Worm (Caenorhabditis elegans) whole organism, L1 larva: ENCODE data around the gene spig-3.
"Not testable (repeated sequence)": the region's sequence is repeated elsewhere in the genome, so short reads cannot be mapped to it uniquely, and the experiment has no call there.

ENCODE experiments used
- ceh-63 ChIP-seq: fragments of 200-800 bp; sonication (Bioruptor generic); optimal IDR thresholded peaks from 2 replicates; lab custom pipeline; 2018; ENCODE audit warnings: mild to moderate bottlenecking, missing genetic modification characterization, missing compliant biosample characterization
- ceh-82 ChIP-seq, 3 experiments: fragments of 150-350 bp in 1 of 3; sonication (generic microtip) in 2 of 3; optimal IDR thresholded peaks; 2 replicates each; lab custom pipeline; 2014 to 2017; ENCODE audit warnings: missing biosample characterization in 3 of 3, missing genetic modification characterization in 3 of 3
- ceh-90 ChIP-seq: sonication (generic microtip); optimal IDR thresholded peaks from 2 replicates; lab custom pipeline; 2016; ENCODE audit warnings: missing genetic modification characterization, missing compliant biosample characterization
- egl-27 ChIP-seq, 2 experiments: fragments of 150-350 bp in 1 of 2; sonication (generic microtip); optimal IDR thresholded peaks; 3 replicates each; lab custom pipeline; 2017 to 2018; ENCODE audit warnings: missing biosample characterization in 2 of 2, missing genetic modification characterization in 2 of 2, missing genetic modification reagents in 2 of 2
- elt-2 ChIP-seq: sonication (generic microtip); optimal IDR thresholded peaks from 2 replicates; lab custom pipeline; 2016; ENCODE audit warnings: missing genetic modification characterization, mild to moderate bottlenecking, inconsistent platforms, missing compliant biosample characterization, missing genetic modification reagents
- elt-3 ChIP-seq, 6 experiments: fragments of 150-350 bp in 1 of 6; sonication (generic microtip); optimal IDR thresholded peaks; 2 replicates each; lab custom pipeline; 2017 to 2018; ENCODE audit warnings: missing biosample characterization in 6 of 6, missing genetic modification characterization in 6 of 6, inconsistent platforms in 1 of 6
- ets-5 ChIP-seq: fragments of 200-800 bp; sonication (Bioruptor generic); IDR thresholded peaks from 2 replicates; pipeline ENCODE4 v1.3.6; 2022; ENCODE audit warnings: missing genetic modification characterization, missing compliant biosample characterization
- fkh-4 ChIP-seq: sonication (generic microtip); optimal IDR thresholded peaks from 2 replicates; lab custom pipeline; 2016; ENCODE audit warnings: missing compliant biosample characterization, missing genetic modification characterization, borderline replicate concordance
- hlh-17 ChIP-seq: fragments of 200-800 bp; sonication (Bioruptor generic); optimal IDR thresholded peaks from 2 replicates; lab custom pipeline; 2018; ENCODE audit warnings: missing genetic modification characterization, mild to moderate bottlenecking, missing compliant biosample characterization, moderate library complexity, borderline replicate concordance
- irx-1 ChIP-seq: sonication (generic microtip); optimal IDR thresholded peaks from 2 replicates; lab custom pipeline; 2016; ENCODE audit warnings: missing genetic modification characterization, missing compliant biosample characterization
- jun-1 ChIP-seq: fragments of 150-350 bp; optimal IDR thresholded peaks from 2 replicates; lab custom pipeline; 2014; ENCODE audit warnings: missing biosample characterization, missing genetic modification reagents, missing genetic modification characterization
- lin-15B ChIP-seq: fragments of 150-350 bp; sonication (generic microtip); optimal IDR thresholded peaks from 3 replicates; lab custom pipeline; 2014; ENCODE audit warnings: missing biosample characterization, missing genetic modification characterization
- mab-9 ChIP-seq: fragments of 200-800 bp; sonication (Bioruptor generic); IDR thresholded peaks from 2 replicates; pipeline ENCODE4 v1.3.6; 2022; ENCODE audit warnings: missing genetic modification reagents, missing genetic modification characterization, missing compliant biosample characterization
- mef-2 ChIP-seq: fragments of 150-350 bp; optimal IDR thresholded peaks from 2 replicates; lab custom pipeline; 2014; ENCODE audit warnings: missing biosample characterization, missing genetic modification characterization
- mep-1 ChIP-seq: fragments of 150-350 bp; optimal IDR thresholded peaks from 2 replicates; lab custom pipeline; 2014; ENCODE audit warnings: missing biosample characterization, missing genetic modification characterization
- nhr-12 ChIP-seq: sonication (generic microtip); optimal IDR thresholded peaks from 2 replicates; lab custom pipeline; 2017; ENCODE audit warnings: missing biosample characterization, missing genetic modification characterization
- nhr-19 ChIP-seq: fragments of 200-800 bp; sonication (Bioruptor generic); conservative IDR thresholded peaks from 2 replicates; pipeline ENCODE4 v1.3.6; 2022; ENCODE audit warnings: missing genetic modification characterization, missing compliant biosample characterization
- nhr-237 ChIP-seq: fragments of 150-350 bp; optimal IDR thresholded peaks from 2 replicates; lab custom pipeline; 2014; ENCODE audit warnings: missing biosample characterization, missing genetic modification characterization
- nhr-76 ChIP-seq: sonication (generic microtip); optimal IDR thresholded peaks from 2 replicates; lab custom pipeline; 2017; ENCODE audit warnings: missing biosample characterization, missing genetic modification characterization
- pax-3 ChIP-seq: fragments of 200-800 bp; sonication (Bioruptor generic); optimal IDR thresholded peaks from 2 replicates; lab custom pipeline; 2018; ENCODE audit warnings: mild to moderate bottlenecking, missing genetic modification characterization, moderate library complexity, missing compliant biosample characterization
- rnt-1 ChIP-seq: sonication (generic microtip); optimal IDR thresholded peaks from 2 replicates; lab custom pipeline; 2016; ENCODE audit warnings: mild to moderate bottlenecking, missing genetic modification characterization, moderate library complexity, missing compliant biosample characterization
- snpc-4 ChIP-seq: fragments of 150-350 bp; optimal IDR thresholded peaks from 2 replicates; lab custom pipeline; 2014; ENCODE audit warnings: missing biosample characterization, missing genetic modification characterization
- sox-4 ChIP-seq: sonication (generic microtip); optimal IDR thresholded peaks from 2 replicates; lab custom pipeline; 2016; ENCODE audit warnings: missing genetic modification characterization, missing compliant biosample characterization
- sptf-1 ChIP-seq: fragments of 150-350 bp; optimal IDR thresholded peaks from 2 replicates; lab custom pipeline; 2014; ENCODE audit warnings: missing biosample characterization, missing genetic modification characterization
- sup-37 ChIP-seq: fragments of 200-800 bp; sonication (Bioruptor generic); optimal IDR thresholded peaks from 2 replicates; lab custom pipeline; 2018; ENCODE audit warnings: mild to moderate bottlenecking, missing genetic modification characterization, missing compliant biosample characterization
- swsn-7 ChIP-seq: sonication (generic microtip); optimal IDR thresholded peaks from 2 replicates; lab custom pipeline; 2016; ENCODE audit warnings: missing genetic modification characterization, missing compliant biosample characterization
- tbx-2 ChIP-seq: sonication (generic microtip); optimal IDR thresholded peaks from 2 replicates; lab custom pipeline; 2016; ENCODE audit warnings: missing genetic modification characterization, missing compliant biosample characterization
- unc-30 ChIP-seq: sonication (generic microtip); optimal IDR thresholded peaks from 2 replicates; lab custom pipeline; 2017; ENCODE audit warnings: missing biosample characterization, missing genetic modification characterization
- xbp-1 ChIP-seq: sonication (generic microtip); optimal IDR thresholded peaks from 2 replicates; lab custom pipeline; 2016; ENCODE audit warnings: missing genetic modification characterization, missing compliant biosample characterization

The spig-3 gene

DNA sequence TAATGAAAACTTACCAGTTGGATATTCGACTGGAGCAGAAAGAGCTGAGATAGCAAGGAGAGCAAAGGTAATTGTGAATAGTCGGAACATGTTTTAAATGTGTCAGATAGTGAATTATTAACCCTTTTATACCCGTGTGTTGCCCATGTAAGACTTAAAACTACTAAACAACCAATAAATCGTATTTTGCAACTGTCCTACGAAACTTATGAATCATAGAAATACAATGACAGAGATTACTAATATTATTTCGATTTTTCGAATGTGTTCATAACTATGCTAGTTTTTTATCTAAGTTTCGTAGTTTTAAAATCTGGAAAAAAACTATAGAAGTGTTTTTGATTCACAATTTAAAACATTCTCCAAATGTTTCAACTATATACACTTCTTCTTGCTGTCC is 7.3 kb upstream of the spig-3 start, which contains the start of gene spig-4:
spig-4 (minus strand) TSS at position 101 of the 400 bp plus-strand sequence.
- TF ChIP-seq nhr-76 (tag; lab: Kevin White, UChicago); hlh-17; nhr-12: not testable (repeated sequence)

DNA sequence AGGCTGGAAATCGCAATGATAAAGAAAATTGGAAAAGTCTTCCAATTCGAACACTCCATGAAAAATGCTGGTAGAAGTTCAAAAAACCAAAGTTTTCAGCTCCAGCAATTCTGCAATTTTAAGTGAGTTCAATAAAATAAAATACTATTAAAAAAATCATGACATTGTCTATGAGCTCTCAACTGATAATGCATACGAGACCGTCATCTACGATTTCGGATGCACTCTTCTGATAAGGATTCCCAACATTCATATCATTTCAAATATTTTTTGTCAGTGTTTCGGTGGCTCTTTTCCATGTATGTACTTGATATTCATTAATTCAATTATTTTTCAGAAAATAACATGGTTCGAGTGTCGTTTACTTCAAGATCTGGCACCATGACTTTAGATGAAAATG is 1.6 kb upstream of the spig-3 start, which contains the start of gene F14D7.6:
F14D7.6 (plus strand) TSS at position 338 of the 400 bp plus-strand sequence.
- TF ChIP-seq elt-2 (tag; lab: Kevin White, UChicago) (peak; percentile 4), pax-3 (tag; lab: Kevin White, UChicago) (no peak)

DNA sequence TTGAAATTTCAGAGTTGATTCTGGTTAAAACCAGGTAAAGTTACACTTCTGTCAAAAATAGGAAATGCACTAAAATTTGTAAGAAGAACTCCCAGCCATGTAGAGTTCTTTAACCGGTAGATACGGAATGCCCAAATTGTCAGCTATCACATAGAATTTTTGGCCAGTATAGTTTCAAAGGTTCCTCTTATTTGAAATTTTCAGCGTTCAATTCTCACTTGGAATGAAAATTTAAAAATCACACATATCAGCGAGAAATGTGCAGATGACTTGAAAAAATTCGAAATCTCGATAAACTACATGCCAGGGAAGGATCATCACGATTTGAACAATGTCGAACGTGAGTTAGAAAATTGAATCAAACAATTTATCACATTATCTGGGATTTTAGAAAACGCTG is 3.0 kb downstream of the spig-3 start, which contains the start of gene F14D7.3:
F14D7.3 (plus strand) TSS at position 301 of the 400 bp plus-strand sequence.
- TF ChIP-seq irx-1, result no peak
- TF ChIP-seq hlh-17, result no peak
- TF ChIP-seq egl-27 (tag; optimal IDR thresholded peaks at IDR 0.05; lab: Kevin White, UChicago), result no peak
- TF ChIP-seq tbx-2 (tag; lab: Kevin White, UChicago), result no peak
- no peak for TF ChIP-seq nhr-76 (tag; lab: Kevin White, UChicago)
- no peak for TF ChIP-seq rnt-1 (tag; lab: Kevin White, UChicago)
- no peak for TF ChIP-seq mep-1
- no peak for TF ChIP-seq snpc-4 (tag; lab: Kevin White, UChicago)
- TF ChIP-seq xbp-1 (tag; lab: Kevin White, UChicago), result no peak
- no peak for TF ChIP-seq sox-4 (tag; lab: Kevin White, UChicago)
- TF ChIP-seq swsn-7 (tag; lab: Kevin White, UChicago), result no peak
- TF ChIP-seq nhr-19 (GFP tag; lab: Robert Waterston, UW), result no peak
- TF ChIP-seq ceh-82 (tag; optimal IDR thresholded peaks at IDR 0.05; lab: Kevin White, UChicago), result no peak
- TF ChIP-seq ceh-63 (GFP tag; lab: Kevin White, UChicago), result no peak
- no peak for TF ChIP-seq sptf-1 (tag; lab: Kevin White, UChicago)
- no peak for TF ChIP-seq sup-37 (GFP tag; lab: Kevin White, UChicago)
- TF ChIP-seq, all 84 proteins: peak for 0

DNA sequence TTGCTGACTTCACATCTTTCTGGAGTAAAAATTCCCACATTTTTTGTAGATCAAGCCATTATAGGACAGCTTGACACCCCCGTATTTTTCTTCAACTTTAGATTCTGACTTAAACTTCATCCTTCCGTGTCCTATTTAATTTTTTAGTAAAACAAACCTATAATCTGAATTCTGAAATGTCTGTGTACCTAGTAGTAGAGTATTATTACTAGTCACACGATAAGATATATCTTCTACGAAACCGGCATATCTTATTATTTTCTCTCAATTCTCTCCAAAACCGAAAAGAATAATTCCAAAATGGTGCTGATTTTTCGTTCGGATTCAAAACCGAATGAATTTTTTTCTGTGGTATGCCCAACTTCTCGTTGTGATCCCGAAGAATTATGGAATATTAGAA is 5.1 kb downstream of the spig-3 start, which contains the start of gene F14D7.9:
F14D7.9 (plus strand) TSS at position 301 of the 400 bp plus-strand sequence.
- TF ChIP-seq ets-5 (GFP tag; lab: Robert Waterston, UW) (no peak), nhr-237 (tag; lab: Kevin White, UChicago) (no peak)

DNA sequence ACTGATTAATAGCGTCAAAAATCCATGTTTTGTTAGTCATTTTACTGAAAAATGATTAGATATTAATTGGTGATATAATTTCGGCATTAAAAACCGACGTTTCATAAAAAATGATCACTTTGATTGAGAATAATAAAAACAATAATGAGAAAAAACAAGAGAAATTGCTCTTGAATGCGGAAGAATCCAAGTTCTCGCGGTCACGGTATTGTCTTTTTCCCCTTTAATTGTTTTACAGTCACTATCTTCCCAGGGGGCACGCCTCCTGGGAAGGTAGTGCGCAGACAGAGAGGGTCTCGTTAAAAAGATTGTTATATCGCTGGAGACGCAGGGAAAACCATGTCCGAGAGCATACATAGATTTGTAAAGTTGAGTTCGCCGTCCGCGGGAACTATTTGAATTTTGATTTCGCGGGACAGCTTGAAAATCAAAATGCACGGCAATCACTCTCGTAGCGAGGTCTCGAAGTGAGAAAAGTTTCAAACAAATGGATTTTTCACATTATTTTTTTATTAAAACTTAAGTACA is 5.7 kb downstream of the spig-3 start, which contains the start of gene F14D7.2:
F14D7.2 (minus strand) TSS at position 51 of the 528 bp plus-strand sequence.
- TF ChIP-seq ceh-90 (no peak), lin-15B (no peak), jun-1 (tag; lab: Kevin White, UChicago) (no peak)

DNA sequence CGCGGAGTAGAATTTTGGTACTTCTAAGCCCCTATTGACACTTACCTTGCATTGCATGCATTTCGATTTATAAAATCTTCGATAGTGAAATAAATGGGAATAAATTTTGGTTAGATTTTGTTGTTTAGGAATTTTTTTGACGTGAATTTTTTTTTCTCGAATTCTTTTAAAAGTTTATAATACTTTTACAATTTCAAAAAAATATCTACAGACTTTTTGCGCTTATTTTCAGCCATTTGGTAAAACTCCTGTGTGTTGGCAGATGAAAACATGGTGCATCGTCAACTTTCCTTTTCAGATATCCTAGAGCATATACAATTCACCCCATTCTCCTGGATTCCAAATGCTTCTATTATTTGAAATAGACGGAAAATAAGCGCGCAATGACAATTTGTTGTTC is 8.8 kb downstream of the spig-3 start, which contains the start of gene F14D7.18:
F14D7.18 (minus strand) TSS at position 101 of the 400 bp plus-strand sequence.
- no peak for TF ChIP-seq elt-3 (tag; optimal IDR thresholded peaks at IDR 0.05; lab: Kevin White, UChicago)
- no peak for TF ChIP-seq fkh-4 (tag; lab: Kevin White, UChicago)
- TF ChIP-seq mef-2 (tag; lab: Kevin White, UChicago), result no peak
- TF ChIP-seq unc-30 (tag; lab: Kevin White, UChicago), result no peak
- no peak for TF ChIP-seq ceh-90
- TF ChIP-seq egl-27 (tag; optimal IDR thresholded peaks at IDR 0.05; lab: Kevin White, UChicago), result no peak
- TF ChIP-seq xbp-1 (tag; lab: Kevin White, UChicago), result no peak
- TF ChIP-seq ets-5 (GFP tag; lab: Robert Waterston, UW), result no peak
- TF ChIP-seq mab-9 (GFP tag; lab: Robert Waterston, UW), result no peak
